Fruit fly (Drosophila melanogaster) whole organism, embryonic: ENCODE data around the gene Neto.

Experiments
- CG10147 ChIP-seq: fragments of 200-800 bp; sonication (Bioruptor generic); optimal IDR thresholded peaks from 2 replicates; lab custom pipeline; 2019; ENCODE audit warnings: missing biosample characterization, mild to moderate bottlenecking, missing genetic modification characterization, moderate library complexity
- CG10431 ChIP-seq: fragments of 200-800 bp; sonication (Bioruptor generic); optimal IDR thresholded peaks from 3 replicates; lab custom pipeline; 2018; ENCODE audit warnings: missing biosample characterization, mild to moderate bottlenecking, missing genetic modification characterization
- CG11695 ChIP-seq: fragments of 200-800 bp; sonication (Bioruptor generic); IDR thresholded peaks from 3 replicates; pipeline ENCODE4 v1.3.6; 2022; ENCODE audit warnings: missing biosample characterization, missing genetic modification characterization
- CG12769 ChIP-seq: fragments of 200-800 bp; sonication (Bioruptor generic); optimal IDR thresholded peaks from 2 replicates; lab custom pipeline; 2019; ENCODE audit warnings: missing biosample characterization, mild to moderate bottlenecking, missing genetic modification characterization, moderate library complexity
- CG16863 ChIP-seq: fragments of 200-800 bp; sonication (Bioruptor generic); optimal IDR thresholded peaks from 3 replicates; lab custom pipeline; 2016; ENCODE audit warnings: missing biosample characterization, missing genetic modification characterization
- CG17328 ChIP-seq: fragments of 200-800 bp; sonication (Bioruptor generic); IDR thresholded peaks from 2 replicates; pipeline ENCODE4 v1.3.6; 2022; ENCODE audit warnings: missing biosample characterization, missing genetic modification characterization
- CG17568 ChIP-seq: fragments of 200-800 bp; sonication (Bioruptor generic); optimal IDR thresholded peaks from 2 replicates; lab custom pipeline; 2018; ENCODE audit warnings: missing biosample characterization, mild to moderate bottlenecking, missing genetic modification characterization, moderate library complexity
- CG17612 ChIP-seq: fragments of 200-800 bp; sonication (Bioruptor generic); IDR thresholded peaks from 2 replicates; pipeline ENCODE4 v1.3.6; 2022; ENCODE audit warnings: missing biosample characterization, missing genetic modification characterization
- CG17912 ChIP-seq: fragments of 200-800 bp; sonication (Bioruptor generic); optimal IDR thresholded peaks from 2 replicates; lab custom pipeline; 2018; ENCODE audit warnings: missing biosample characterization, mild to moderate bottlenecking, missing genetic modification characterization
- CG2120 ChIP-seq: fragments of 200-800 bp; sonication (Bioruptor generic); optimal IDR thresholded peaks from 3 replicates; lab custom pipeline; 2016; ENCODE audit warnings: missing biosample characterization, missing genetic modification characterization
- CG4282 ChIP-seq: fragments of 200-800 bp; sonication (Bioruptor generic); optimal IDR thresholded peaks from 2 replicates; lab custom pipeline; 2016; ENCODE audit warnings: missing biosample characterization, missing genetic modification characterization
- CG6791 ChIP-seq: fragments of 200-800 bp; sonication (Bioruptor generic); IDR thresholded peaks from 3 replicates; pipeline ENCODE4 v1.3.6; 2022; ENCODE audit warnings: missing biosample characterization, missing genetic modification characterization; ENCODE audit not compliant: partially characterized antibody
- CG7372 ChIP-seq: fragments of 200-800 bp; sonication (Bioruptor generic); IDR thresholded peaks from 2 replicates; pipeline ENCODE4 v1.3.6; 2022; ENCODE audit warnings: missing biosample characterization, missing genetic modification characterization
- CG7786 ChIP-seq: fragments of 200-800 bp; sonication (Bioruptor generic); optimal IDR thresholded peaks from 2 replicates; lab custom pipeline; 2016; ENCODE audit warnings: missing biosample characterization, missing genetic modification characterization
- D19B ChIP-seq: fragments of 200-800 bp; sonication (Bioruptor generic); optimal IDR thresholded peaks from 2 replicates; lab custom pipeline; 2017; ENCODE audit warnings: missing biosample characterization, mild to moderate bottlenecking, missing genetic modification characterization
- Dll ChIP-seq: fragments of 200-800 bp; sonication (Bioruptor generic); IDR thresholded peaks from 4 replicates; pipeline ENCODE4 v1.3.6; 2022; ENCODE audit warnings: missing biosample characterization, missing genetic modification characterization; ENCODE audit not compliant: partially characterized antibody
- GATAe ChIP-seq: fragments of 200-800 bp; sonication (Bioruptor generic); conservative IDR thresholded peaks from 2 replicates; pipeline ENCODE4 v1.3.6; 2022; ENCODE audit warnings: missing biosample characterization, missing genetic modification characterization
- HmgD ChIP-seq: fragments of 200-800 bp; sonication (Bioruptor generic); optimal IDR thresholded peaks from 3 replicates; lab custom pipeline; 2016; ENCODE audit warnings: missing biosample characterization, missing genetic modification characterization
- HmgZ ChIP-seq: fragments of 200-800 bp; sonication (Bioruptor generic); optimal IDR thresholded peaks from 2 replicates; lab custom pipeline; 2018; ENCODE audit warnings: missing biosample characterization, mild to moderate bottlenecking, missing genetic modification characterization
- Hsf ChIP-seq: fragments of 200-800 bp; sonication (Bioruptor generic); optimal IDR thresholded peaks from 3 replicates; lab custom pipeline; 2016; ENCODE audit warnings: missing biosample characterization, missing genetic modification characterization
- Mad ChIP-seq: fragments of 200-800 bp; sonication (Bioruptor generic); optimal IDR thresholded peaks from 2 replicates; lab custom pipeline; 2016; ENCODE audit warnings: missing biosample characterization, missing genetic modification characterization
- NC2α ChIP-seq: fragments of 200-800 bp; sonication (Bioruptor generic); optimal IDR thresholded peaks from 2 replicates; lab custom pipeline; 2016; ENCODE audit warnings: missing biosample characterization, missing genetic modification characterization
- Poxn ChIP-seq: fragments of 200-800 bp; sonication (Bioruptor generic); IDR thresholded peaks from 2 replicates; pipeline ENCODE4 v1.3.6; 2022; ENCODE audit warnings: missing biosample characterization, missing genetic modification characterization
- Ssrp ChIP-seq: fragments of 200-800 bp; sonication (Bioruptor generic); optimal IDR thresholded peaks from 2 replicates; lab custom pipeline; 2018; ENCODE audit warnings: missing biosample characterization, mild to moderate bottlenecking, missing genetic modification characterization, moderate library complexity
- Usf ChIP-seq: fragments of 200-800 bp; sonication (Bioruptor generic); optimal IDR thresholded peaks from 2 replicates; lab custom pipeline; 2017; ENCODE audit warnings: missing genotype, missing biosample characterization, missing genetic modification characterization
- ab ChIP-seq: fragments of 200-800 bp; sonication (Bioruptor generic); optimal IDR thresholded peaks from 2 replicates; lab custom pipeline; 2016; ENCODE audit warnings: missing biosample characterization, missing genetic modification characterization
- ac ChIP-seq: fragments of 200-800 bp; sonication (Bioruptor generic); optimal IDR thresholded peaks from 3 replicates; lab custom pipeline; 2017; ENCODE audit warnings: missing biosample characterization, mild to moderate bottlenecking, missing genetic modification characterization
- ato ChIP-seq: fragments of 200-800 bp; sonication (Bioruptor generic); IDR thresholded peaks from 2 replicates; pipeline ENCODE4 v1.3.6; 2022; ENCODE audit warnings: missing biosample characterization, missing genetic modification characterization; ENCODE audit not compliant: partially characterized antibody
- bsh ChIP-seq, 2 experiments: fragments of 200-800 bp; sonication (Bioruptor generic); optimal IDR thresholded peaks; 2 replicates each; lab custom pipeline; 2017 to 2018; ENCODE audit warnings: mild to moderate bottlenecking in 2 of 2, missing biosample characterization in 2 of 2, missing genetic modification characterization in 2 of 2, moderate library complexity in 1 of 2
- crc ChIP-seq: fragments of 200-800 bp; sonication (Bioruptor generic); optimal IDR thresholded peaks from 2 replicates; lab custom pipeline; 2016; ENCODE audit warnings: missing biosample characterization, missing genetic modification characterization
- crol ChIP-seq: fragments of 200-800 bp; sonication (Bioruptor generic); IDR thresholded peaks from 2 replicates; pipeline ENCODE4 v1.3.6; 2022; ENCODE audit warnings: missing biosample characterization, missing genetic modification characterization
- dmrt11E ChIP-seq: fragments of 200-800 bp; sonication (Bioruptor generic); optimal IDR thresholded peaks from 3 replicates; lab custom pipeline; 2018; ENCODE audit warnings: missing biosample characterization, mild to moderate bottlenecking, missing genetic modification characterization, moderate library complexity
- ems ChIP-seq: fragments of 200-800 bp; sonication (Bioruptor generic); optimal IDR thresholded peaks from 3 replicates; lab custom pipeline; 2016; ENCODE audit warnings: missing biosample characterization, missing genetic modification characterization
- exex ChIP-seq: fragments of 200-800 bp; sonication (Bioruptor generic); optimal IDR thresholded peaks from 4 replicates; lab custom pipeline; 2018; ENCODE audit warnings: missing biosample characterization, mild to moderate bottlenecking, missing genetic modification characterization, moderate library complexity
- fd3F ChIP-seq: fragments of 200-800 bp; sonication (Bioruptor generic); optimal IDR thresholded peaks from 2 replicates; lab custom pipeline; 2018; ENCODE audit warnings: missing biosample characterization, mild to moderate bottlenecking, missing genetic modification characterization, moderate library complexity
- fd96Cb ChIP-seq: fragments of 200-800 bp; sonication (Bioruptor generic); optimal IDR thresholded peaks from 2 replicates; lab custom pipeline; 2018; ENCODE audit warnings: missing biosample characterization, mild to moderate bottlenecking, missing genetic modification characterization, moderate library complexity
- insv ChIP-seq, 2 experiments: fragments of 200-800 bp; sonication (Bioruptor generic); optimal IDR thresholded peaks; 3 replicates each; lab custom pipeline; 2016 to 2018; ENCODE audit warnings: missing biosample characterization in 2 of 2, missing genetic modification characterization in 2 of 2
- jigr1 ChIP-seq: fragments of 200-800 bp; sonication (Bioruptor generic); IDR thresholded peaks from 3 replicates; pipeline ENCODE4 v1.3.6; 2022; ENCODE audit warnings: missing biosample characterization, missing genetic modification characterization
- jing ChIP-seq: fragments of 200-800 bp; sonication (Bioruptor generic); optimal IDR thresholded peaks from 2 replicates; lab custom pipeline; 2018; ENCODE audit warnings: missing biosample characterization, mild to moderate bottlenecking, missing genetic modification characterization
- lov ChIP-seq, 2 experiments: fragments of 200-800 bp in 1 of 2; fragments of >200 bp in 1 of 2; sonication (Bioruptor generic) in 1 of 2; IDR thresholded peaks in 1 of 2; optimal IDR thresholded peaks in 1 of 2; 2 replicates in 1 of 2; 3 replicates in 1 of 2; pipeline versions ENCODE4 v1.3.6 to Lab custom; 2017 to 2022; ENCODE audit warnings: missing biosample characterization in 1 of 2, missing genetic modification characterization in 1 of 2
- mam ChIP-seq: fragments of 200-800 bp; sonication (Bioruptor generic); optimal IDR thresholded peaks from 3 replicates; lab custom pipeline; 2016; ENCODE audit warnings: missing biosample characterization, missing genetic modification characterization
- pita ChIP-seq: fragments of 200-800 bp; sonication (Bioruptor generic); optimal IDR thresholded peaks from 2 replicates; lab custom pipeline; 2017; ENCODE audit warnings: missing biosample characterization, mild to moderate bottlenecking, missing genetic modification characterization
- pzg ChIP-seq: fragments of 200-800 bp; sonication (Bioruptor generic); optimal IDR thresholded peaks from 3 replicates; lab custom pipeline; 2018; ENCODE audit warnings: missing biosample characterization, mild to moderate bottlenecking, missing genetic modification characterization, moderate library complexity
- sens-2 ChIP-seq: fragments of 200-800 bp; sonication (Bioruptor generic); IDR thresholded peaks from 2 replicates; pipeline ENCODE4 v1.3.6; 2022; ENCODE audit warnings: missing biosample characterization, missing genetic modification characterization
- slou ChIP-seq: fragments of 200-800 bp; sonication (Bioruptor generic); optimal IDR thresholded peaks from 3 replicates; lab custom pipeline; 2016; ENCODE audit warnings: missing biosample characterization, missing genetic modification characterization
- tll ChIP-seq, 2 experiments: fragments of 200-800 bp in 1 of 2; fragments of >200 bp in 1 of 2; sonication (Bioruptor generic) in 1 of 2; optimal IDR thresholded peaks; 2 replicates each; lab custom pipeline; 2017 to 2019; ENCODE audit warnings: missing biosample characterization in 2 of 2, missing genetic modification characterization in 2 of 2, mild to moderate bottlenecking in 1 of 2, moderate library complexity in 1 of 2
- zen2 ChIP-seq: fragments of 200-800 bp; sonication (Bioruptor generic); IDR thresholded peaks from 3 replicates; pipeline ENCODE4 v1.3.6; 2022; ENCODE audit warnings: missing biosample characterization, missing genetic modification characterization; ENCODE audit not compliant: partially characterized antibody

The Neto gene

dm6 chrX:13563483-13564443 lies 118.1 kb downstream of the Neto start, which contains the start of the genes CG46311 and Tpst (continued):
- no peak for TF ChIP-seq ac (GFP tag; lab: Kevin White, UChicago)
- TF ChIP-seq CG7372 (GFP tag; lab: Robert Waterston, UW) = peak; percentile 33; the same call in 1 of the 2 replicates
- no peak for TF ChIP-seq CG17568
- peak; percentile 72 for TF ChIP-seq HmgZ
- TF ChIP-seq pzg (GFP tag; lab: Kevin White, UChicago) = peak; percentile 98
- TF ChIP-seq Usf (GFP tag; lab: Kevin White, UChicago) = no peak
- peak; percentile 47; the same call in 1 of the 2 replicates for TF ChIP-seq sens-2
- no peak for TF ChIP-seq CG17612
- TF ChIP-seq jigr1 (GFP tag; lab: Robert Waterston, UW) = peak; percentile 26; the same call in 1 of the 3 replicates
- peak; percentile 35 for TF ChIP-seq Mad (GFP tag; lab: Kevin White, UChicago)
- TF ChIP-seq exex (tag; lab: Kevin White, UChicago) = no peak
- peak; percentile 59 for TF ChIP-seq CG4282 (GFP tag; lab: Kevin White, UChicago)
- peak; percentile 29 for TF ChIP-seq fd3F (GFP tag; lab: Kevin White, UChicago)
- no peak for TF ChIP-seq GATAe (GFP tag; lab: Robert Waterston, UW)
- TF ChIP-seq CG6791 (GFP tag; lab: Robert Waterston, UW) = 0 out of 3 replicates have a peak, but pooled peaks have one; percentile 62
- no peak for TF ChIP-seq CG11695 (GFP tag; lab: Robert Waterston, UW)
- peak in 1 of 2 experiments; percentile 20 for TF ChIP-seq insv (GFP tag; optimal IDR thresholded peaks at IDR 0.05; lab: Kevin White, UChicago)
- peak; percentile 45 for TF ChIP-seq crol (GFP tag; lab: Robert Waterston, UW)
- peak; percentile 55 for TF ChIP-seq CG12769 (tag; lab: Kevin White, UChicago)
- TF ChIP-seq CG17912 (GFP tag; lab: Kevin White, UChicago) = peak; percentile 72
- peak; percentile 21 for TF ChIP-seq CG10431 (GFP tag; lab: Kevin White, UChicago)
- peak; percentile 62 for TF ChIP-seq CG2120 (GFP tag; lab: Kevin White, UChicago)
- peak; percentile 83 for TF ChIP-seq HmgD (GFP tag; lab: Kevin White, UChicago)
- TF ChIP-seq CG10147 (GFP tag; lab: Kevin White, UChicago) = no peak
- no peak for TF ChIP-seq crc (GFP tag; lab: Kevin White, UChicago)
- TF ChIP-seq ems (GFP tag; lab: Kevin White, UChicago) = peak; percentile 4
- TF ChIP-seq Dll = 0 out of 4 replicates have a peak, but pooled peaks have one; percentile 41
- TF ChIP-seq pita (GFP tag; lab: Kevin White, UChicago) = peak; percentile 88
- no peak for TF ChIP-seq Poxn
- TF ChIP-seq CG7786 (GFP tag; lab: Kevin White, UChicago) = peak; percentile 43
- TF ChIP-seq zen2 (GFP tag; lab: Robert Waterston, UW) = no peak
- no peak for TF ChIP-seq lov (optimal IDR thresholded peaks at IDR 0.05; lab: Kevin White, UChicago)
- peak; percentile 62; the same call in 1 of the 3 replicates for TF ChIP-seq lov (GFP tag; IDR thresholded peaks at IDR 0.05; lab: Robert Waterston, UW)
- TF ChIP-seq bsh (GFP tag; optimal IDR thresholded peaks at IDR 0.05; lab: Kevin White, UChicago) = peak; percentile 22 to 55
- no peak for TF ChIP-seq tll (GFP tag; optimal IDR thresholded peaks at IDR 0.05; lab: Kevin White, UChicago)
- TF ChIP-seq slou (GFP tag; lab: Kevin White, UChicago) = no peak
- TF ChIP-seq CG16863 (GFP tag; lab: Kevin White, UChicago) = peak; percentile 48
- peak; percentile 77 for TF ChIP-seq CG17328
- TF ChIP-seq ab (GFP tag; lab: Kevin White, UChicago) = no peak
- TF ChIP-seq ato (GFP tag; lab: Robert Waterston, UW) = no peak
- TF ChIP-seq D19B (GFP tag; lab: Kevin White, UChicago) = no peak
- TF ChIP-seq Ssrp = no peak
- TF ChIP-seq dmrt11E (tag; lab: Kevin White, UChicago) = peak; percentile 43
- TF ChIP-seq jing = no peak
- peak; percentile 46 for TF ChIP-seq NC2α (GFP tag; lab: Kevin White, UChicago)
- TF ChIP-seq fd96Cb (tag; lab: Kevin White, UChicago) = peak; percentile 13
- peak; percentile 74 for TF ChIP-seq Hsf
- peak; percentile 64 for TF ChIP-seq mam (GFP tag; lab: Kevin White, UChicago)
